Fruit fly (Drosophila melanogaster) S2 (cell line): ENCODE data around the gene CG8419.

Experiments used
- CG8478 ChIP-seq: fragments of >200 bp; optimal IDR thresholded peaks from 2 replicates; lab custom pipeline; 2018
- CTCF ChIP-seq, 2 experiments: fragments of >200 bp; optimal IDR thresholded peaks; 2 replicates each; lab custom pipeline; 2018

DNA sequence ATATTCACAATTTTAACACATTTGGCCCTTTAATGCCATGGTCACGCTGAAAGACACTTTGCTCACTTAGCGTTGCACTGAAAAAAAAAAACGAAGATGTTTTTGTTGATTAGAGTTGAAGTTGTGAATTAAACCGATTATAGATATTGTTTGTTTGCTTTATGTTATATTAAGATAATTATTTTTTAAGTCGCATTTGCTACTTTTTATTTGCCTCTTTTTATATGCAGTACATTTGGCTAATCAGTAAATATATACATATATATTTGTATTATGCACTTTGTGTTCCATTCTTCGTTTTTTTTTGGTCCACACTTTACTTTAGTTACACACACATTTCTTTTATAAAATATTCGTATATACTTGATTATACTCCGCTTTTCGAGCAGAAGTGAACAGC is 24.3 kb downstream of the CG8419 start:
- TF ChIP-seq CTCF (optimal IDR thresholded peaks at IDR 0.05; lab: Kevin White, UChicago) (no peak), CG8478 (no peak)
